Worm (Caenorhabditis elegans) whole organism, midembryonic: ENCODE results near the gene odr-8.

Experiments
- cog-1 ChIP-seq: sonication (generic microtip); optimal IDR thresholded peaks from 2 replicates; lab custom pipeline; 2016; ENCODE audit warnings: missing genetic modification characterization, missing compliant biosample characterization
- flt-1 ChIP-seq: fragments of 200-800 bp; sonication (Bioruptor generic); IDR thresholded peaks from 2 replicates; pipeline ENCODE4 v1.3.6; 2022; ENCODE audit warnings: missing genetic modification characterization, missing compliant biosample characterization
- klf-2 ChIP-seq: fragments of 200-800 bp; sonication (Bioruptor generic); conservative IDR thresholded peaks from 2 replicates; pipeline ENCODE4 v1.3.6; 2022; ENCODE audit warnings: missing genetic modification reagents, missing genetic modification characterization, missing compliant biosample characterization
- ref-1 ChIP-seq: fragments of 200-800 bp; sonication (Bioruptor generic); conservative IDR thresholded peaks from 2 replicates; pipeline ENCODE4 v1.3.6; 2022; ENCODE audit warnings: missing genetic modification reagents, missing genetic modification characterization, missing compliant biosample characterization
- tab-1 ChIP-seq: fragments of 200-800 bp; sonication (Bioruptor generic); IDR thresholded peaks from 2 replicates; pipeline ENCODE4 v1.3.6; 2022; ENCODE audit warnings: missing genetic modification characterization, missing compliant biosample characterization
- ztf-23 ChIP-seq: fragments of 200-800 bp; sonication (Bioruptor generic); IDR thresholded peaks from 2 replicates; pipeline ENCODE4 v1.3.6; 2022; ENCODE audit warnings: missing genetic modification reagents, missing genetic modification characterization, missing compliant biosample characterization
- ztf-29 ChIP-seq: fragments of 200-800 bp; sonication (Bioruptor generic); IDR thresholded peaks from 2 replicates; pipeline ENCODE4 v1.3.6; 2022; ENCODE audit warnings: missing genetic modification reagents, missing genetic modification characterization, missing compliant biosample characterization

ce11 chrIV:6605863-6606262 lies 23.4 kb upstream of the odr-8 start, which contains the start of gene nstp-2:
- TF ChIP-seq klf-2 (GFP tag; lab: Robert Waterston, UW) (no peak), cog-1 (tag; lab: Kevin White, UChicago) (no peak), ztf-29 (no peak), tab-1 (no peak), flt-1 (GFP tag; lab: Robert Waterston, UW) (no peak), ztf-23 (GFP tag; lab: Robert Waterston, UW) (no peak), ref-1 (no peak)
